Worm (Caenorhabditis elegans) whole organism, L4 larva: ENCODE data around the gene C02C6.14.

Experiments used
- D1046.2 ChIP-seq: fragments of 200-800 bp; sonication (Bioruptor generic); IDR thresholded peaks from 2 replicates; pipeline ENCODE4 v1.3.6; 2022; ENCODE audit warnings: missing genetic modification characterization, missing compliant biosample characterization
- nhr-77 ChIP-seq: fragments of 150-350 bp; optimal IDR thresholded peaks from 2 replicates; lab custom pipeline; 2014; ENCODE audit warnings: missing biosample characterization, missing genetic modification characterization
- skn-1 ChIP-seq: fragments of 150-350 bp; optimal IDR thresholded peaks from 2 replicates; lab custom pipeline; 2014; ENCODE audit warnings: missing biosample characterization, missing genetic modification characterization

- TF ChIP-seq D1046.2 (no peak), nhr-77 (tag; lab: Kevin White, UChicago) (no peak), skn-1 (tag; lab: Kevin White, UChicago) (no peak)
These were observed 44.1 kb upstream of the C02C6.14 start, which contains the start of gene gob-1 for ce11 chrX:15493322-15493721.
